Worm (Caenorhabditis elegans) whole organism, young adult: ENCODE data around the gene F53C11.9.

Experiments
- C06A6.2 ChIP-seq: fragments of 200-800 bp; sonication (Bioruptor generic); conservative IDR thresholded peaks from 2 replicates; pipeline ENCODE4 v1.3.6; 2022; ENCODE audit warnings: missing genetic modification characterization, missing compliant biosample characterization
- F23B12.7 ChIP-seq: sonication (generic microtip); optimal IDR thresholded peaks from 2 replicates; lab custom pipeline; 2017; ENCODE audit warnings: missing genetic modification characterization, mild to moderate bottlenecking, missing compliant biosample characterization, antibody characterized with exemption, moderate library complexity; ENCODE audit not compliant: insufficient read depth
- F33H1.4 ChIP-seq: fragments of 200-800 bp; sonication (Bioruptor generic); IDR thresholded peaks from 2 replicates; pipeline ENCODE4 v1.3.6; 2022; ENCODE audit warnings: missing genetic modification reagents, missing genetic modification characterization, missing compliant biosample characterization
- F52B5.7 ChIP-seq: sonication (generic microtip); optimal IDR thresholded peaks from 2 replicates; lab custom pipeline; 2016; ENCODE audit warnings: mild to moderate bottlenecking, missing genetic modification characterization, missing compliant biosample characterization
- Y53G8AR.9 ChIP-seq: fragments of 200-800 bp; sonication (Bioruptor generic); conservative IDR thresholded peaks from 2 replicates; pipeline ENCODE4 v1.3.6; 2022; ENCODE audit warnings: missing genetic modification reagents, missing genetic modification characterization, missing compliant biosample characterization
- Y56A3A.18 ChIP-seq: fragments of 200-800 bp; sonication (Bioruptor generic); IDR thresholded peaks from 2 replicates; pipeline ENCODE4 v1.3.6; 2022; ENCODE audit warnings: missing genetic modification reagents, missing genetic modification characterization, missing compliant biosample characterization
- akir-1 ChIP-seq: fragments of 200-800 bp; sonication (Bioruptor generic); optimal IDR thresholded peaks from 2 replicates; lab custom pipeline; 2018; ENCODE audit warnings: mild to moderate bottlenecking, missing genetic modification characterization, moderate library complexity, missing compliant biosample characterization
- attf-3 ChIP-seq: fragments of 200-800 bp; sonication (Bioruptor generic); conservative IDR thresholded peaks from 2 replicates; pipeline ENCODE4 v1.3.6; 2022; ENCODE audit warnings: missing genetic modification reagents, missing genetic modification characterization, missing compliant biosample characterization
- bed-1 ChIP-seq: fragments of 200-800 bp; sonication (Bioruptor generic); IDR thresholded peaks from 2 replicates; pipeline ENCODE4 v1.3.6; 2022; ENCODE audit warnings: missing genetic modification reagents, missing genetic modification characterization, missing compliant biosample characterization
- cebp-2 ChIP-seq: fragments of 200-800 bp; sonication (Bioruptor generic); IDR thresholded peaks from 2 replicates; pipeline ENCODE4 v1.3.6; 2022; ENCODE audit warnings: missing genetic modification characterization, missing compliant biosample characterization
- ceh-40 ChIP-seq: fragments of 200-800 bp; sonication (Bioruptor generic); IDR thresholded peaks from 2 replicates; pipeline ENCODE4 v1.3.6; 2022; ENCODE audit warnings: missing genetic modification characterization, missing compliant biosample characterization
- egrh-3 ChIP-seq: fragments of 200-800 bp; sonication (Bioruptor generic); IDR thresholded peaks from 2 replicates; pipeline ENCODE4 v1.3.6; 2022; ENCODE audit warnings: missing genetic modification reagents, missing genetic modification characterization, missing compliant biosample characterization
- ekl-4 ChIP-seq: fragments of 200-800 bp; sonication (Bioruptor generic); IDR thresholded peaks from 2 replicates; pipeline ENCODE4 v1.3.6; 2022; ENCODE audit warnings: missing genetic modification reagents, missing genetic modification characterization, missing compliant biosample characterization
- ets-4 ChIP-seq: fragments of 200-800 bp; sonication (Bioruptor generic); optimal IDR thresholded peaks from 2 replicates; lab custom pipeline; 2018; ENCODE audit warnings: mild to moderate bottlenecking, missing genetic modification characterization, missing compliant biosample characterization
- fkh-3 ChIP-seq: sonication (generic microtip); optimal IDR thresholded peaks from 2 replicates; lab custom pipeline; 2016; ENCODE audit warnings: mild to moderate bottlenecking, missing genetic modification characterization, missing compliant biosample characterization
- gei-17 ChIP-seq: fragments of 200-800 bp; sonication (Bioruptor generic); optimal IDR thresholded peaks from 2 replicates; lab custom pipeline; 2018; ENCODE audit warnings: mild to moderate bottlenecking, missing genetic modification characterization, missing compliant biosample characterization
- hmg-20 ChIP-seq: fragments of 200-800 bp; sonication (Bioruptor generic); IDR thresholded peaks from 2 replicates; pipeline ENCODE4 v1.3.6; 2022; ENCODE audit warnings: missing genetic modification reagents, missing genetic modification characterization, missing compliant biosample characterization
- lin-40 ChIP-seq: sonication (generic microtip); optimal IDR thresholded peaks from 2 replicates; lab custom pipeline; 2016; ENCODE audit warnings: missing genetic modification characterization, mild to moderate bottlenecking, missing compliant biosample characterization, missing genotype, missing genetic modification reagents
- lir-1 ChIP-seq: fragments of 200-800 bp; sonication (Bioruptor generic); conservative IDR thresholded peaks from 2 replicates; pipeline ENCODE4 v1.3.6; 2022; ENCODE audit warnings: missing genetic modification reagents, missing genetic modification characterization, missing compliant biosample characterization
- madf-10 ChIP-seq: sonication (generic microtip); optimal IDR thresholded peaks from 2 replicates; lab custom pipeline; 2016; ENCODE audit warnings: mild to moderate bottlenecking, missing genetic modification characterization, missing compliant biosample characterization
- madf-8 ChIP-seq: fragments of 200-800 bp; sonication (Bioruptor generic); conservative IDR thresholded peaks from 2 replicates; pipeline ENCODE4 v1.3.6; 2022; ENCODE audit warnings: missing genetic modification reagents, missing genetic modification characterization, missing compliant biosample characterization
- mel-28 ChIP-seq: sonication (generic microtip); optimal IDR thresholded peaks from 2 replicates; lab custom pipeline; 2016; ENCODE audit warnings: borderline replicate concordance, mild to moderate bottlenecking, missing genetic modification characterization, missing compliant biosample characterization
- nfya-2 ChIP-seq: fragments of 200-800 bp; sonication (Bioruptor generic); IDR thresholded peaks from 2 replicates; pipeline ENCODE4 v1.3.6; 2022; ENCODE audit warnings: missing genetic modification reagents, missing genetic modification characterization, missing compliant biosample characterization
- nhr-27 ChIP-seq: fragments of 200-800 bp; sonication (Bioruptor generic); optimal IDR thresholded peaks from 2 replicates; lab custom pipeline; 2018; ENCODE audit warnings: mild to moderate bottlenecking, missing genetic modification characterization, moderate library complexity, missing compliant biosample characterization
- nhr-80 ChIP-seq: sonication (generic microtip); optimal IDR thresholded peaks from 2 replicates; lab custom pipeline; 2016; ENCODE audit warnings: missing genetic modification characterization, missing compliant biosample characterization
- pbrm-1 ChIP-seq: fragments of 200-800 bp; sonication (Bioruptor generic); IDR thresholded peaks from 2 replicates; pipeline ENCODE4 v1.3.6; 2022; ENCODE audit warnings: missing genetic modification reagents, missing genetic modification characterization, missing compliant biosample characterization
- rec-8 ChIP-seq, 2 experiments: sonication (generic microtip); optimal IDR thresholded peaks; 2 replicates each; lab custom pipeline; 2016; ENCODE audit warnings: mild to moderate bottlenecking in 2 of 2, missing genetic modification characterization in 2 of 2, missing genetic modification reagents in 2 of 2, missing genotype in 2 of 2, missing biosample characterization in 1 of 2, missing compliant biosample characterization in 1 of 2, moderate library complexity in 1 of 2
- snpc-1.3 ChIP-seq: sonication (generic microtip); optimal IDR thresholded peaks from 2 replicates; lab custom pipeline; 2017; ENCODE audit warnings: missing genetic modification characterization, mild to moderate bottlenecking, missing compliant biosample characterization, antibody characterized with exemption, moderate library complexity, missing genotype, missing genetic modification reagents; ENCODE audit not compliant: insufficient read depth
- snpc-3.4 ChIP-seq: sonication (generic microtip); optimal IDR thresholded peaks from 2 replicates; lab custom pipeline; 2017; ENCODE audit warnings: missing genetic modification characterization, mild to moderate bottlenecking, missing compliant biosample characterization, antibody characterized with exemption, moderate library complexity, missing genotype, missing genetic modification reagents
- somi-1 ChIP-seq: fragments of 200-800 bp; sonication (Bioruptor generic); optimal IDR thresholded peaks from 2 replicates; lab custom pipeline; 2018; ENCODE audit warnings: mild to moderate bottlenecking, missing genetic modification characterization, missing compliant biosample characterization
- sptf-2 ChIP-seq: fragments of 200-800 bp; sonication (Bioruptor generic); optimal IDR thresholded peaks from 2 replicates; lab custom pipeline; 2018; ENCODE audit warnings: mild to moderate bottlenecking, missing genetic modification characterization, missing compliant biosample characterization
- tlf-1 ChIP-seq: fragments of 200-800 bp; sonication (Bioruptor generic); optimal IDR thresholded peaks from 2 replicates; lab custom pipeline; 2018; ENCODE audit warnings: mild to moderate bottlenecking, missing genetic modification characterization, missing compliant biosample characterization
- unc-62 ChIP-seq: fragments of 150-350 bp; optimal IDR thresholded peaks from 2 replicates; lab custom pipeline; 2014; ENCODE audit warnings: missing biosample characterization, missing genetic modification reagents, missing genetic modification characterization
- zim-3 ChIP-seq: sonication (generic microtip); optimal IDR thresholded peaks from 2 replicates; lab custom pipeline; 2017; ENCODE audit warnings: mild to moderate bottlenecking, missing genetic modification characterization, moderate library complexity, missing compliant biosample characterization
- ztf-25 ChIP-seq: fragments of 200-800 bp; sonication (Bioruptor generic); IDR thresholded peaks from 2 replicates; pipeline ENCODE4 v1.3.6; 2022; ENCODE audit warnings: missing genetic modification reagents, missing genetic modification characterization, missing compliant biosample characterization
- ztf-26 ChIP-seq: sonication (generic microtip); optimal IDR thresholded peaks from 2 replicates; lab custom pipeline; 2017; ENCODE audit warnings: missing genetic modification characterization, missing compliant biosample characterization
- ztf-28 ChIP-seq: fragments of 200-800 bp; sonication (Bioruptor generic); IDR thresholded peaks from 2 replicates; pipeline ENCODE4 v1.3.6; 2022; ENCODE audit warnings: missing genetic modification reagents, missing genetic modification characterization, missing compliant biosample characterization

The F53C11.9 gene

DNA sequence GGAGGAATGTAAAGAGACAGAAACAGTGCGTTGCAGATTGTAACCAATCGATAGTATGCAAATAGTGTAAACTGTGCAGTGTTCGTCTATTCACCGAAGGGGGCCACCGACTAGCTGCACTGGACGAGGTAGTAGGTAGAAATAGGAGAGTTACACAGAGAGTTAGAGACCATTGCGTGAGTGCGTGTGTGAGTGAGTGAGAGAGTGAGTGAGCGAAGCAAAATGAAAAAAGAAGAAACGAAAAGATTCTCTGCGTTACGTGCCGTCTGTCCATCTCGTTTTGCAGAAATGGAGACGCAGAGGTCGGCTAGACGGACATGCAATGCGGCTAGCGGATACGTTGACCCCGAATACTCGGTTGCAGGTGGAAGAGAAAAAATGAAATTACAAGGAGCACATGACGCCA, 30.6 kb downstream of the F53C11.9 start (continued):
- TF ChIP-seq Y56A3A.18 (GFP tag; lab: Robert Waterston, UW) (0 out of 2 replicates have a peak, but pooled peaks have one; percentile 44), hmg-20 (GFP tag; lab: Robert Waterston, UW) (no peak), unc-62 (GFP tag; lab: Kevin White, UChicago) (no peak), nfya-2 (GFP tag; lab: Robert Waterston, UW) (no peak), snpc-3.4 (tag; lab: Kevin White, UChicago) (no peak), ets-4 (GFP tag; lab: Kevin White, UChicago) (no peak), ekl-4 (GFP tag; lab: Robert Waterston, UW) (no peak), nhr-27 (tag; lab: Kevin White, UChicago) (no peak), mel-28 (tag; lab: Kevin White, UChicago) (no peak), nhr-80 (peak; percentile 67), rec-8 (tag; optimal IDR thresholded peaks at IDR 0.05; lab: Kevin White, UChicago) (no peak), gei-17 (GFP tag; lab: Kevin White, UChicago) (peak; percentile 22), ceh-40 (GFP tag; lab: Robert Waterston, UW) (no peak), attf-3 (GFP tag; lab: Robert Waterston, UW) (no peak), F33H1.4 (GFP tag; lab: Robert Waterston, UW) (no peak), C06A6.2 (GFP tag; lab: Robert Waterston, UW) (no peak), Y53G8AR.9 (GFP tag; lab: Robert Waterston, UW) (no peak), fkh-3 (no peak), lir-1 (GFP tag; lab: Robert Waterston, UW) (0 out of 2 replicates have a peak, but pooled peaks have one; percentile 49), cebp-2 (no peak), zim-3 (tag; lab: Kevin White, UChicago) (no peak)

ce11 chrV:13812330-13812729, 34.5 kb downstream of the F53C11.9 start:
- no peak for TF ChIP-seq egrh-3 (GFP tag; lab: Robert Waterston, UW)

DNA sequence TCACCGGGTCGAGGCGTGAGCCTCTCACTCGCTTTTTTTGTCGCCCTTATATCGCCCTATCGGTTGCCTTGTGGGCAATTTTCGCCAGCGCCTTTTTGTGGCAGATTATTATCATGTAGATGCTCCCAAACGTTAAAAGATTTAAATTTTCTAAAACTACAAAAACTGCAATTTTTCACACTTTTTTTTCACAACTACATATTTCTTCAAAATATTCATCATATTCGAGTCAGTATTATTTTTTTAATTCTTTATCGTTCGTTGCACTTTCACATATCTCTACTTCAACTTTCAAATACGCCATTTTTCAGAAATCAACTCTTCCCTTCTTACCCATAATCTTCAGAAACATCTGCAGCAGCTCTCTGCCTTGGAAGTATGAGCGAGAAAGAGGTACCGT, 35.1 kb downstream of the F53C11.9 start, which contains the start of gene ceh-24:
Gene ceh-24, plus strand, starts transcription at position 301 of the 400 bp plus-strand sequence.
- TF ChIP-seq F52B5.7 (tag; lab: Kevin White, UChicago): no peak
- no peak for TF ChIP-seq somi-1 (GFP tag; lab: Kevin White, UChicago)
- TF ChIP-seq nfya-2 (GFP tag; lab: Robert Waterston, UW): no peak
- no peak for TF ChIP-seq F23B12.7 (tag; lab: Kevin White, UChicago)
- no peak for TF ChIP-seq ztf-28 (GFP tag; lab: Robert Waterston, UW)
- no peak for TF ChIP-seq lin-40
- TF ChIP-seq ceh-40 (GFP tag; lab: Robert Waterston, UW): no peak
- no peak for TF ChIP-seq madf-10 (tag; lab: Kevin White, UChicago)
- TF ChIP-seq ztf-26: no peak
- no peak for TF ChIP-seq nhr-80
- no peak for TF ChIP-seq akir-1 (GFP tag; lab: Kevin White, UChicago)
- no peak for TF ChIP-seq madf-8 (GFP tag; lab: Robert Waterston, UW)
- no peak for TF ChIP-seq Y53G8AR.9 (GFP tag; lab: Robert Waterston, UW)
- no peak for TF ChIP-seq ztf-25
- no peak for TF ChIP-seq bed-1

DNA sequence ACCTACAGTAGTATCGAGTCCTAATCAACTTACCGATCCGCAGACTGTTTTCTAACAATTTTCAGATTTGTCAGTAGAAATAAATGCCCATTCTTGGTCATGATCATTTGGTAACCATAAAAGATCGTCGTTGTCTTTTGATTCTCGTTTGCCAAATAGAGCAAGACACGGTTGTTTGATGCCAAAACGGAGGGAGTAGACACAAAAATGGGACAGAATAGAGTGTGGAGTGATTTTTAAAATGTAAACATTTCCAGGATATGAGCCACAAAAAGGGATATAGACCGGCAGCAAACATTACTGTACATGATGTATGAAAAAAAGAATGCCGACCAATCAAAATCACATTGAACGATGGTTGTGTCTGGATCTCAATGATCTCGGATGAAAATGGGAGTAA, 39.1 kb downstream of the F53C11.9 start, which contains the start of gene F55B12.2:
Gene F55B12.2, minus strand, starts transcription at position 101 of the 400 bp plus-strand sequence.
- TF ChIP-seq pbrm-1 (GFP tag; lab: Robert Waterston, UW) (no peak), tlf-1 (GFP tag; lab: Kevin White, UChicago) (no peak), snpc-1.3 (tag; lab: Kevin White, UChicago) (no peak), F33H1.4 (GFP tag; lab: Robert Waterston, UW) (no peak), sptf-2 (GFP tag; lab: Kevin White, UChicago) (no peak)
